Worm (Caenorhabditis elegans): ENCODE data around the gene srh-190.

Gene srh-190

ce11 chrV:3862851-3863250 lies 40.1 kb upstream of the srh-190 start, which contains the start of gene nhr-187:
nhr-187 (minus strand) TSS chrV:3862951.
- no peak for TF ChIP-seq tlf-1 (GFP tag; optimal IDR thresholded peaks at IDR 0.05)
- no peak for TF ChIP-seq atf-7 (tag; optimal IDR thresholded peaks at IDR 0.05)
- no peak for TF ChIP-seq ceh-40 (GFP tag; IDR thresholded peaks at IDR 0.05)
- TF ChIP-seq C17E4.6 (GFP tag; IDR thresholded peaks at IDR 0.05) = no peak
- TF ChIP-seq ztf-26 (tag; optimal IDR thresholded peaks at IDR 0.05) = no peak
- no peak for TF ChIP-seq ztf-6 (GFP tag; IDR thresholded peaks at IDR 0.05)
- no peak for TF ChIP-seq nhr-179 (tag; optimal IDR thresholded peaks at IDR 0.05)
- no peak for TF ChIP-seq mxl-1 (tag; optimal IDR thresholded peaks at IDR 0.05)
- TF ChIP-seq Y53F4B.3 (GFP tag; IDR thresholded peaks at IDR 0.05) = no peak

- TF ChIP-seq bed-1 (GFP tag; IDR thresholded peaks at IDR 0.05) = no peak
- TF ChIP-seq F55B11.4 (tag; optimal IDR thresholded peaks at IDR 0.05; ENCODE audit: borderline replicate concordance, insufficient read depth) = no peak
- no peak for TF ChIP-seq fkh-3 (tag; optimal IDR thresholded peaks at IDR 0.05)
- TF ChIP-seq zfh-2 (GFP tag; conservative IDR thresholded peaks at IDR 0.05) = no peak
- no peak for TF ChIP-seq ztf-18 (tag; optimal IDR thresholded peaks at IDR 0.05)
- no peak for TF ChIP-seq let-607 (tag; optimal IDR thresholded peaks at IDR 0.05)
- no peak for TF ChIP-seq tbp1 (GFP tag; optimal IDR thresholded peaks at IDR 0.05)
- no peak for TF ChIP-seq egrh-3 (GFP tag; IDR thresholded peaks at IDR 0.05)
- no peak for TF ChIP-seq aptf-2 (GFP tag; conservative IDR thresholded peaks at IDR 0.05)
- TF ChIP-seq cebp-1 (GFP tag; IDR thresholded peaks at IDR 0.05) = no peak
- TF ChIP-seq cebp-1 (tag; optimal IDR thresholded peaks at IDR 0.05) = no peak
- no peak for TF ChIP-seq F39B2.1 (GFP tag; IDR thresholded peaks at IDR 0.05)
- TF ChIP-seq akir-1 (GFP tag; optimal IDR thresholded peaks at IDR 0.05) = no peak
Measured at ce11 chrV:3865273-3865672, 37.6 kb upstream of the srh-190 start.

ce11 chrV:3868905-3869304 lies 34.0 kb upstream of the srh-190 start, which contains the start of gene nhr-157:
nhr-157 (minus strand) TSS chrV:3869005.
- TF ChIP-seq F37B4.10 (GFP tag; IDR thresholded peaks at IDR 0.05) (no peak), nhr-179 (tag; optimal IDR thresholded peaks at IDR 0.05) (no peak), tbx-9 (tag; optimal IDR thresholded peaks at IDR 0.05; ENCODE audit: borderline replicate concordance) (no peak), madf-10 (tag; optimal IDR thresholded peaks at IDR 0.05) (no peak), hsf-1 (GFP tag; IDR thresholded peaks at IDR 0.05) (no peak)

- no peak for TF ChIP-seq tlf-1 (GFP tag; optimal IDR thresholded peaks at IDR 0.05)
- TF ChIP-seq atf-7 (tag; optimal IDR thresholded peaks at IDR 0.05) = no peak
Measured at ce11 chrV:3870359-3870758, 32.5 kb upstream of the srh-190 start.

ce11 chrV:3874102-3874744 lies 28.7 kb upstream of the srh-190 start, which contains the start of gene nhr-158:
nhr-158 (minus strand) TSS chrV:3874152.
- TF ChIP-seq snpc-4 (GFP tag; optimal IDR thresholded peaks at IDR 0.05) (no peak), snpc-4 (tag; optimal IDR thresholded peaks at IDR 0.05) (no peak), nfya-2 (GFP tag; IDR thresholded peaks at IDR 0.05) (no peak), egl-18 (GFP tag; IDR thresholded peaks at IDR 0.05) (no peak), zfh-2 (GFP tag; conservative IDR thresholded peaks at IDR 0.05) (no peak), Y53G8AR.9 (GFP tag; conservative IDR thresholded peaks at IDR 0.05) (no peak), ztf-3 (GFP tag; optimal IDR thresholded peaks at IDR 0.05) (no peak), lir-1 (GFP tag; conservative IDR thresholded peaks at IDR 0.05) (no peak), ceh-40 (GFP tag; IDR thresholded peaks at IDR 0.05) (no peak)
